Worm (Caenorhabditis elegans) whole organism, midembryonic: Measurements from ENCODE around the gene swt-4.

Source experiments
- T22C8.4 ChIP-seq: fragments of 200-800 bp; sonication (Bioruptor generic); IDR thresholded peaks from 2 replicates; pipeline ENCODE4 v1.3.6; 2022; ENCODE audit warnings: missing genetic modification characterization, missing compliant biosample characterization
- cog-1 ChIP-seq: sonication (generic microtip); optimal IDR thresholded peaks from 2 replicates; lab custom pipeline; 2016; ENCODE audit warnings: missing genetic modification characterization, missing compliant biosample characterization
- flt-1 ChIP-seq: fragments of 200-800 bp; sonication (Bioruptor generic); IDR thresholded peaks from 2 replicates; pipeline ENCODE4 v1.3.6; 2022; ENCODE audit warnings: missing genetic modification characterization, missing compliant biosample characterization
- klf-2 ChIP-seq: fragments of 200-800 bp; sonication (Bioruptor generic); conservative IDR thresholded peaks from 2 replicates; pipeline ENCODE4 v1.3.6; 2022; ENCODE audit warnings: missing genetic modification reagents, missing genetic modification characterization, missing compliant biosample characterization
- med-1 ChIP-seq: sonication (generic microtip); optimal IDR thresholded peaks from 2 replicates; lab custom pipeline; 2017; ENCODE audit warnings: missing genetic modification characterization, mild to moderate bottlenecking, missing compliant biosample characterization, antibody characterized with exemption, missing genetic modification reagents; ENCODE audit not compliant: insufficient read depth
- ref-1 ChIP-seq: fragments of 200-800 bp; sonication (Bioruptor generic); conservative IDR thresholded peaks from 2 replicates; pipeline ENCODE4 v1.3.6; 2022; ENCODE audit warnings: missing genetic modification reagents, missing genetic modification characterization, missing compliant biosample characterization
- tab-1 ChIP-seq: fragments of 200-800 bp; sonication (Bioruptor generic); IDR thresholded peaks from 2 replicates; pipeline ENCODE4 v1.3.6; 2022; ENCODE audit warnings: missing genetic modification characterization, missing compliant biosample characterization
- ztf-23 ChIP-seq: fragments of 200-800 bp; sonication (Bioruptor generic); IDR thresholded peaks from 2 replicates; pipeline ENCODE4 v1.3.6; 2022; ENCODE audit warnings: missing genetic modification reagents, missing genetic modification characterization, missing compliant biosample characterization
- ztf-29 ChIP-seq: fragments of 200-800 bp; sonication (Bioruptor generic); IDR thresholded peaks from 2 replicates; pipeline ENCODE4 v1.3.6; 2022; ENCODE audit warnings: missing genetic modification reagents, missing genetic modification characterization, missing compliant biosample characterization

Gene swt-4

ce11 chrIII:10632590-10633402 is 3.9 kb upstream of the swt-4 start, which contains the start of gene Y39A1A.10:
TSS of gene Y39A1A.10 (plus strand) at chrIII:10632728.
- TF ChIP-seq med-1, result no peak
- TF ChIP-seq ref-1 (GFP tag; lab: Robert Waterston, UW), result no peak
- no peak for TF ChIP-seq T22C8.4 (GFP tag; lab: Robert Waterston, UW)
- no peak for TF ChIP-seq ztf-29 (GFP tag; lab: Robert Waterston, UW)
- no peak for TF ChIP-seq ztf-23 (GFP tag; lab: Robert Waterston, UW)
- TF ChIP-seq tab-1 (GFP tag; lab: Robert Waterston, UW), result no peak
- TF ChIP-seq cog-1, result no peak
- no peak for TF ChIP-seq klf-2 (GFP tag; lab: Robert Waterston, UW)
- TF ChIP-seq flt-1, result no peak

- no peak for TF ChIP-seq ref-1 (GFP tag; lab: Robert Waterston, UW)
- no peak for TF ChIP-seq ztf-29 (GFP tag; lab: Robert Waterston, UW)
- TF ChIP-seq med-1, result no peak
- TF ChIP-seq T22C8.4 (GFP tag; lab: Robert Waterston, UW), result no peak
- no peak for TF ChIP-seq flt-1
- TF ChIP-seq cog-1, result no peak
- no peak for TF ChIP-seq ztf-23 (GFP tag; lab: Robert Waterston, UW)
- TF ChIP-seq klf-2 (GFP tag; lab: Robert Waterston, UW), result no peak
- no peak for TF ChIP-seq tab-1 (GFP tag; lab: Robert Waterston, UW)
These were observed 3.0 kb upstream of the swt-4 start for ce11 chrIII:10631870-10632509.

ce11 chrIII:10629795-10630194 is 852 bp upstream of the swt-4 start:
- no peak for TF ChIP-seq tab-1 (GFP tag; lab: Robert Waterston, UW)
- no peak for TF ChIP-seq ztf-29 (GFP tag; lab: Robert Waterston, UW)
- TF ChIP-seq ref-1 (GFP tag; lab: Robert Waterston, UW), result no peak
- no peak for TF ChIP-seq med-1
- no peak for TF ChIP-seq ztf-23 (GFP tag; lab: Robert Waterston, UW)
- no peak for TF ChIP-seq T22C8.4 (GFP tag; lab: Robert Waterston, UW)
- TF ChIP-seq flt-1, result no peak
- TF ChIP-seq cog-1, result no peak
- no peak for TF ChIP-seq klf-2 (GFP tag; lab: Robert Waterston, UW)

- no peak for TF ChIP-seq ztf-29 (GFP tag; lab: Robert Waterston, UW)
- no peak for TF ChIP-seq ztf-23 (GFP tag; lab: Robert Waterston, UW)
- TF ChIP-seq T22C8.4 (GFP tag; lab: Robert Waterston, UW), result no peak
- no peak for TF ChIP-seq klf-2 (GFP tag; lab: Robert Waterston, UW)
- no peak for TF ChIP-seq ref-1 (GFP tag; lab: Robert Waterston, UW)
- TF ChIP-seq tab-1 (GFP tag; lab: Robert Waterston, UW), result no peak
These were observed 583 bp downstream of the swt-4 start for ce11 chrIII:10628360-10628759.

ce11 chrIII:10624564-10624963 is 4.4 kb downstream of the swt-4 start:
- peak; percentile 67 for TF ChIP-seq ztf-29 (GFP tag; lab: Robert Waterston, UW)
- peak; percentile 92 for TF ChIP-seq T22C8.4 (GFP tag; lab: Robert Waterston, UW)
- peak; percentile 82 for TF ChIP-seq ztf-23 (GFP tag; lab: Robert Waterston, UW)
- peak; percentile 51 for TF ChIP-seq cog-1
- peak; percentile 85 for TF ChIP-seq ref-1 (GFP tag; lab: Robert Waterston, UW)
- peak; percentile 94 for TF ChIP-seq flt-1
- peak; percentile 55 for TF ChIP-seq med-1
- TF ChIP-seq klf-2 (GFP tag; lab: Robert Waterston, UW), result peak; percentile 81
- peak; percentile 93 for TF ChIP-seq tab-1 (GFP tag; lab: Robert Waterston, UW)

- TF ChIP-seq flt-1 (peak; percentile 48; the same call in 1 of the 2 replicates), ztf-23 (GFP tag; lab: Robert Waterston, UW) (0 out of 2 replicates have a peak, but pooled peaks have one; percentile 55), ztf-29 (GFP tag; lab: Robert Waterston, UW) (no peak), tab-1 (GFP tag; lab: Robert Waterston, UW) (no peak), ref-1 (GFP tag; lab: Robert Waterston, UW) (no peak), klf-2 (GFP tag; lab: Robert Waterston, UW) (no peak), T22C8.4 (GFP tag; lab: Robert Waterston, UW) (no peak)
These were observed 7.7 kb downstream of the swt-4 start, which contains the start of the genes lron-10 and hpr-9 for ce11 chrIII:10621208-10621607. TSS of gene lron-10 (minus strand) at chrIII:10621369. TSS of gene hpr-9 (plus strand) at chrIII:10621551.

- no peak for TF ChIP-seq med-1
- no peak for TF ChIP-seq flt-1
- TF ChIP-seq ref-1 (GFP tag; lab: Robert Waterston, UW), result no peak
- no peak for TF ChIP-seq tab-1 (GFP tag; lab: Robert Waterston, UW)
- TF ChIP-seq ztf-23 (GFP tag; lab: Robert Waterston, UW), result no peak
- TF ChIP-seq ztf-29 (GFP tag; lab: Robert Waterston, UW), result no peak
- no peak for TF ChIP-seq cog-1
- no peak for TF ChIP-seq klf-2 (GFP tag; lab: Robert Waterston, UW)
- TF ChIP-seq T22C8.4 (GFP tag; lab: Robert Waterston, UW), result no peak
These were observed 13.8 kb downstream of the swt-4 start, which contains the start of gene mrpl-22 for ce11 chrIII:10615166-10615565. TSS of gene mrpl-22 (plus strand) at chrIII:10615466.

ce11 chrIII:10612333-10612732 is 16.6 kb downstream of the swt-4 start, which contains the start of gene Y39A1A.24:
TSS of gene Y39A1A.24 (plus strand) at chrIII:10612633.
- no peak for TF ChIP-seq ztf-23 (GFP tag; lab: Robert Waterston, UW)
- no peak for TF ChIP-seq ref-1 (GFP tag; lab: Robert Waterston, UW)
- no peak for TF ChIP-seq flt-1
- TF ChIP-seq tab-1 (GFP tag; lab: Robert Waterston, UW), result no peak
- no peak for TF ChIP-seq med-1
- TF ChIP-seq ztf-29 (GFP tag; lab: Robert Waterston, UW), result no peak
- TF ChIP-seq T22C8.4 (GFP tag; lab: Robert Waterston, UW), result no peak
- TF ChIP-seq cog-1, result no peak
- TF ChIP-seq klf-2 (GFP tag; lab: Robert Waterston, UW), result no peak

- no peak for TF ChIP-seq klf-2 (GFP tag; lab: Robert Waterston, UW)
- TF ChIP-seq cog-1, result no peak
- no peak for TF ChIP-seq ztf-29 (GFP tag; lab: Robert Waterston, UW)
- no peak for TF ChIP-seq T22C8.4 (GFP tag; lab: Robert Waterston, UW)
- TF ChIP-seq med-1, result no peak
- no peak for TF ChIP-seq ztf-23 (GFP tag; lab: Robert Waterston, UW)
- no peak for TF ChIP-seq flt-1
- TF ChIP-seq ref-1 (GFP tag; lab: Robert Waterston, UW), result no peak
- TF ChIP-seq tab-1 (GFP tag; lab: Robert Waterston, UW), result no peak
These were observed 20.8 kb downstream of the swt-4 start for ce11 chrIII:10608161-10608560.
